Fruit fly (Drosophila melanogaster) whole organism, embryonic: ENCODE results near the gene SamDC.

Experiments
- Atf6 ChIP-seq: fragments of 200-800 bp; sonication (Bioruptor generic); IDR thresholded peaks from 2 replicates; pipeline ENCODE4 v1.3.6; 2022; ENCODE audit warnings: missing biosample characterization, missing genetic modification characterization
- CG13287 ChIP-seq: fragments of 200-800 bp; sonication (Bioruptor generic); IDR thresholded peaks from 2 replicates; pipeline ENCODE4 v1.3.6; 2022; ENCODE audit warnings: missing biosample characterization, missing genetic modification characterization; ENCODE audit not compliant: partially characterized antibody
- CG15011 ChIP-seq: fragments of 200-800 bp; sonication (Bioruptor generic); optimal IDR thresholded peaks from 3 replicates; lab custom pipeline; 2018; ENCODE audit warnings: missing biosample characterization, mild to moderate bottlenecking, missing genetic modification characterization
- CG3995 ChIP-seq: fragments of 200-800 bp; sonication (Bioruptor generic); optimal IDR thresholded peaks from 3 replicates; lab custom pipeline; 2016; ENCODE audit warnings: missing biosample characterization, missing genetic modification characterization
- CG5953 ChIP-seq: fragments of 200-800 bp; sonication (Bioruptor generic); IDR thresholded peaks from 2 replicates; pipeline ENCODE4 v1.3.6; 2022; ENCODE audit warnings: missing biosample characterization, missing genetic modification characterization
- CG9215 ChIP-seq: fragments of 200-800 bp; sonication (Bioruptor generic); IDR thresholded peaks from 2 replicates; pipeline ENCODE4 v1.3.6; 2022; ENCODE audit warnings: missing biosample characterization, missing genetic modification characterization
- emc ChIP-seq: fragments of 200-800 bp; sonication (Bioruptor generic); optimal IDR thresholded peaks from 2 replicates; lab custom pipeline; 2016; ENCODE audit warnings: missing biosample characterization, missing genetic modification characterization
- gem ChIP-seq: fragments of 200-800 bp; sonication (Bioruptor generic); optimal IDR thresholded peaks from 2 replicates; lab custom pipeline; 2019; ENCODE audit warnings: missing biosample characterization, mild to moderate bottlenecking, missing genetic modification characterization, moderate library complexity
- row ChIP-seq: fragments of 200-800 bp; sonication (Bioruptor generic); IDR thresholded peaks from 3 replicates; pipeline ENCODE4 v1.3.6; 2022; ENCODE audit warnings: missing biosample characterization, missing genetic modification characterization

dm6 chr2L:10386208-10386805, 47.0 kb downstream of the SamDC start, which contains the start of the genes Cdk1 and mRpS7:
- no peak for TF ChIP-seq CG13287 (GFP tag; lab: Robert Waterston, UW)
- peak; percentile 81 for TF ChIP-seq row
- peak; percentile 79 for TF ChIP-seq Atf6 (GFP tag; lab: Robert Waterston, UW)
- TF ChIP-seq CG5953 (GFP tag; lab: Robert Waterston, UW): 0 out of 2 replicates have a peak, but pooled peaks have one; percentile 52
- TF ChIP-seq CG9215 (GFP tag; lab: Robert Waterston, UW): no peak
- TF ChIP-seq emc: no peak
- TF ChIP-seq gem (tag; lab: Kevin White, UChicago): peak; percentile 90
- peak; percentile 41 for TF ChIP-seq CG15011
- peak; percentile 4 for TF ChIP-seq CG3995 (GFP tag; lab: Kevin White, UChicago)
